Worm (Caenorhabditis elegans) whole organism, L2 larva: Measurements from ENCODE around the gene Y41G9A.10.

Experiments
- F13H6.1 ChIP-seq: sonication (generic microtip); optimal IDR thresholded peaks from 2 replicates; lab custom pipeline; 2016; ENCODE audit warnings: missing genetic modification characterization, missing compliant biosample characterization
- crh-2 ChIP-seq: sonication (generic microtip); optimal IDR thresholded peaks from 2 replicates; lab custom pipeline; 2017; ENCODE audit warnings: missing biosample characterization, missing genetic modification characterization
- fos-1 ChIP-seq: fragments of 150-350 bp; optimal IDR thresholded peaks from 2 replicates; lab custom pipeline; 2014; ENCODE audit warnings: missing biosample characterization, missing genetic modification characterization
- nhr-10 ChIP-seq: sonication (generic microtip); optimal IDR thresholded peaks from 2 replicates; lab custom pipeline; 2017; ENCODE audit warnings: missing biosample characterization, missing genetic modification characterization
- nhr-11 ChIP-seq: fragments of 150-350 bp; optimal IDR thresholded peaks from 2 replicates; lab custom pipeline; 2014; ENCODE audit warnings: missing biosample characterization, missing genetic modification characterization
- nhr-12 ChIP-seq: fragments of 150-350 bp; optimal IDR thresholded peaks from 2 replicates; lab custom pipeline; 2014; ENCODE audit warnings: missing biosample characterization, missing genetic modification characterization
- snpc-4 ChIP-seq: fragments of 150-350 bp; optimal IDR thresholded peaks from 2 replicates; lab custom pipeline; 2014; ENCODE audit warnings: missing biosample characterization, missing genetic modification characterization
- unc-62 ChIP-seq: fragments of 150-350 bp; optimal IDR thresholded peaks from 2 replicates; lab custom pipeline; 2014; ENCODE audit warnings: missing biosample characterization, missing genetic modification reagents, missing genetic modification characterization

DNA sequence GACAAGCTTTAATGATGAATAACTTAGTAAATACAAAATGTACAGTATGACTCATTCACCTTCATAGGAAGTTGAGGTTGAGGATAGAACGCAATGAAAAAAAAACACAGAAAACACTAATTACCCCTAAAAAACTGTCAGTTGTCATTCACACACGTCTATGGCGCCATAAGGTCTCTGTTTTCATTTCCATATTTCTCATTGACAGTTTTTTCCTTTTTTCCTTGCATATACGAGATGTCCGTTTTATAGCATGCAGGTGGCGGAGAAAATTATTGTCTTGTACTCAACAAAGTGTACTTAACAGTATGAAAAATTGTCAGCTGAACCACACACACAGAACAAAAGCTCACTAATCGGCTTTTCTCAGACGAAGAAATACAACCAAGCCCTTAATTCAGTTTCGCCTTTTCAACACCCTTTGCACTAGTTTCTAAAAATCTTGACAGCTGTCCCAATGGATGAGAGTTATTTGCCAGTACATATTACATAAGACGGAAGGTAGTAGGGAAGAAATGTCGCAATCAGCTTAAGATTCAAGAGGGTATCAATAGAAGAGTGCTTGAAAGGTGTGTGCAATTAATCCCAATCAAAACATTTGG, 23.7 kb downstream of the Y41G9A.10 start:
- TF ChIP-seq nhr-10 (tag; lab: Kevin White, UChicago) (no peak), fos-1 (tag; lab: Kevin White, UChicago) (no peak), unc-62 (GFP tag; lab: Kevin White, UChicago) (no peak), nhr-11 (no peak), snpc-4 (no peak), nhr-12 (tag; lab: Kevin White, UChicago) (no peak), F13H6.1 (tag; lab: Kevin White, UChicago) (no peak), crh-2 (tag; lab: Kevin White, UChicago) (no peak)
